Fruit fly (Drosophila melanogaster) Kc167 (cell line): ENCODE data around the gene Ae2.
"Not testable (repeated sequence)": the region's sequence is repeated elsewhere in the genome, so short reads cannot be mapped to it uniquely, and the experiment has no call there.

Source experiments
- Myc ChIP-seq: fragments of >200 bp; optimal IDR thresholded peaks from 2 replicates; lab custom pipeline; 2017; ENCODE audit warnings: missing external identifiers
- h ChIP-seq: fragments of >200 bp; optimal IDR thresholded peaks from 3 replicates; lab custom pipeline; 2018; ENCODE audit warnings: missing external identifiers
- insv ChIP-seq: fragments of >200 bp; optimal IDR thresholded peaks from 3 replicates; lab custom pipeline; 2018; ENCODE audit warnings: missing external identifiers
- psq ChIP-seq: fragments of >200 bp; optimal IDR thresholded peaks from 2 replicates; lab custom pipeline; 2017; ENCODE audit warnings: missing external identifiers
- ttk ChIP-seq: sonication (Bioruptor generic); optimal IDR thresholded peaks from 2 replicates; lab custom pipeline; 2017; ENCODE audit warnings: missing external identifiers

- not testable (repeated sequence) for TF ChIP-seq h (lab: Kevin White, UChicago); psq; Myc (lab: Kevin White, UChicago); ttk (lab: Kevin White, UChicago); insv
Observed at dm6 chr3L:9798120-9798519, 34.8 kb downstream of the Ae2 start, which contains the start of gene Ilp1.
